Worm (Caenorhabditis elegans) whole organism, early embryonic: ENCODE measurements around the gene F15B9.10.

Source experiments
- B0310.2 ChIP-seq: sonication (generic microtip); optimal IDR thresholded peaks from 2 replicates; lab custom pipeline; 2016; ENCODE audit warnings: mild to moderate bottlenecking, missing genetic modification characterization, missing compliant biosample characterization
- aly-1 ChIP-seq: sonication (generic microtip); optimal IDR thresholded peaks from 2 replicates; lab custom pipeline; 2016; ENCODE audit warnings: missing genetic modification characterization, missing compliant biosample characterization
- ama-1 ChIP-seq: fragments of 150-350 bp; optimal IDR thresholded peaks from 2 replicates; lab custom pipeline; 2014
- ceh-13 ChIP-seq: fragments of 200-800 bp; sonication (Bioruptor generic); optimal IDR thresholded peaks from 2 replicates; lab custom pipeline; 2018; ENCODE audit warnings: mild to moderate bottlenecking, missing genetic modification characterization, missing compliant biosample characterization
- ceh-36 ChIP-seq: sonication (generic microtip); optimal IDR thresholded peaks from 2 replicates; lab custom pipeline; 2016; ENCODE audit warnings: missing genetic modification characterization, inconsistent platforms, missing compliant biosample characterization
- ets-7 ChIP-seq: sonication (generic microtip); optimal IDR thresholded peaks from 2 replicates; lab custom pipeline; 2016; ENCODE audit warnings: missing genotype, missing genetic modification characterization, missing compliant biosample characterization
- flt-1 ChIP-seq: fragments of 200-800 bp; sonication (Bioruptor generic); IDR thresholded peaks from 2 replicates; pipeline ENCODE4 v1.3.6; 2022; ENCODE audit warnings: missing genetic modification characterization, missing compliant biosample characterization
- hmg-4 ChIP-seq: fragments of 200-800 bp; sonication (Bioruptor generic); optimal IDR thresholded peaks from 2 replicates; lab custom pipeline; 2018; ENCODE audit warnings: mild to moderate bottlenecking, missing genetic modification characterization, missing compliant biosample characterization
- hnd-1 ChIP-seq: sonication (generic microtip); optimal IDR thresholded peaks from 2 replicates; lab custom pipeline; 2016; ENCODE audit warnings: missing genetic modification characterization, missing compliant biosample characterization
- pes-1 ChIP-seq: fragments of 200-800 bp; sonication (Bioruptor generic); IDR thresholded peaks from 2 replicates; pipeline ENCODE4 v1.3.6; 2022; ENCODE audit warnings: missing genetic modification reagents, missing genetic modification characterization, missing compliant biosample characterization
- tbx-11 ChIP-seq: fragments of 200-800 bp; sonication (Bioruptor generic); IDR thresholded peaks from 2 replicates; pipeline ENCODE4 v1.3.6; 2022; ENCODE audit warnings: missing genetic modification characterization, missing compliant biosample characterization
- tra-4 ChIP-seq: sonication (generic microtip); optimal IDR thresholded peaks from 2 replicates; lab custom pipeline; 2017; ENCODE audit warnings: missing genetic modification characterization, missing compliant biosample characterization

DNA sequence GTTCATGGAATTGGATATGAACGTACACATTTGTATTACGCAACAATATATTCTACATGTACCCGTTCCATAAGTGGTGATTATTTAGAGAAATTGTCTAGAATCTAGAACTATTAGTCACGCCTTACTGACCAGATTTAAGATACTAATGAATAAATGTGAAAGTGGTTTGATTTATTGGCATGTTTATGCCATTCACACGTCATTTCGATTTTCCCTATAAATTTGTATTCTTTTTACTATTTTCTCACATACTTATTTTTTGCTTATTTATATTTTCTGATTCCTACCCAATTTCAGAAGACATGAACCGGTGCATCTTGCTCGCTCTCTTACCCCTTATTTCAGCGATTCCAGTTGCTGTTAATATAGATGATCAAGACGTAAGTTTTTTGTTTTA is 20.5 kb downstream of the F15B9.10 start, which contains the start of gene F15B9.8:
- TF ChIP-seq ama-1 (lab: Kevin White, UChicago) (no peak), hmg-4 (no peak), tra-4 (no peak), ets-7 (tag; lab: Kevin White, UChicago) (no peak), pes-1 (no peak), hnd-1 (tag; lab: Kevin White, UChicago) (no peak), B0310.2 (tag; lab: Kevin White, UChicago) (no peak), ceh-36 (no peak), flt-1 (no peak), aly-1 (tag; lab: Kevin White, UChicago) (no peak), ceh-13 (no peak), tbx-11 (GFP tag; lab: Robert Waterston, UW) (no peak)
